Fruit fly (Drosophila melanogaster): ENCODE data around the gene CG3679.
A peak's percentile ranks its signal among the peaks of the same experiment; 100 is the strongest.

CG3679 gene

dm6 chrX:16270795-16271194 lies 32.9 kb upstream of the CG3679 start, which contains the start of gene Mfe2 (continued):
- TF ChIP-seq eg (GFP tag; IDR thresholded peaks at IDR 0.05) (peak; percentile 43; the same call in 1 of the 3 replicates), CG10631 (GFP tag; optimal IDR thresholded peaks at IDR 0.05) (peak; percentile 28), fd85E (GFP tag; optimal IDR thresholded peaks at IDR 0.05) (peak; percentile 13), Hr39 (GFP tag; optimal IDR thresholded peaks at IDR 0.05) (peak; percentile 45), esn (GFP tag; optimal IDR thresholded peaks at IDR 0.05) (peak; percentile 42), CG31627 (GFP tag; optimal IDR thresholded peaks at IDR 0.05) (peak; percentile 47)

DNA sequence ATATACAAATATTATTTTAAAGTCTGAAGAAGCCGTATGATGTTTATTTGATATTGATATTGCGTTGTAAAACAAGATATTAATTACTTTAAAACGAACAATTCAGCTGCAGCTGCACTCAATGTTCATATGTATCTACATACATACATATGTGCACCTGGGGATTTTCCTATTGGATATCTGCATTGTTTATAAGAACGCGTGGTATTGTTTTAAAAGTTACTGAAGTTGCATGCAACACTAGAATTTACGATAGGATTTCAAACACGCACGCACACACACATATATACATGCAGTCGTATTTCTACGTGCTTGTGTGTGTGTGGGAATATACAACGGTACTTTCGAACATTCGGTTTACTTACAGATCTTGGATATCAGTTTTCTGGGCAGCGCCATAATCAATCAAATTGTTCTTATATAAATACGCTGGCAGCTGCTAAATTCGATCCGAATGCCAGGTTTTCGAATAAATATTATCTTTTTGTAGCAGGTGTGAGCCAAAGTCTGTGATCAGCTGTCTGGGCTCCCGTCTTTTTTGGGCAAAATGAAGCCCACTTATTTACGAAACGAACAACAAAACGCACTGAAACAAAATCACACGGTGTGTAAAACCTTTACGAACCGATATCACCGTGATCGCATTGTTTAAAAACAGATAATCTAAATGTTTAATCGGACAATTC lies 28.4 kb upstream of the CG3679 start:
- TF ChIP-seq CG4318 (GFP tag; optimal IDR thresholded peaks at IDR 0.05) (no peak), Eip78C (GFP tag) (peak; percentile 11)

dm6 chrX:16275854-16276338 lies 27.8 kb upstream of the CG3679 start, which contains the start of the genes kat80 and Prosalpha4:
kat80 (minus strand) TSS chrX:16276180.
Prosalpha4 (plus strand) TSS chrX:16276270.
- TF ChIP-seq Blimp-1 (GFP tag; optimal IDR thresholded peaks at IDR 0.05): no peak
- TF ChIP-seq eg (GFP tag; IDR thresholded peaks at IDR 0.05): 0 out of 3 replicates have a peak, but pooled peaks have one; percentile 36
- no peak for TF ChIP-seq Gug (GFP tag; IDR thresholded peaks at IDR 0.05)
- peak; percentile 2 for TF ChIP-seq acj6 (GFP tag; optimal IDR thresholded peaks at IDR 0.05)
- peak; percentile 33 for TF ChIP-seq Hr4 (GFP tag; optimal IDR thresholded peaks at IDR 0.05)
- TF ChIP-seq OdsH (GFP tag; optimal IDR thresholded peaks at IDR 0.05): peak; percentile 24
- TF ChIP-seq CG10631 (GFP tag; optimal IDR thresholded peaks at IDR 0.05): no peak
- TF ChIP-seq CG7368 (GFP tag; optimal IDR thresholded peaks at IDR 0.05): peak; percentile 0
- no peak for TF ChIP-seq CG11762 (GFP tag; optimal IDR thresholded peaks at IDR 0.05; ENCODE audit: insufficient read depth)
- peak; percentile 19 for TF ChIP-seq esn (GFP tag; optimal IDR thresholded peaks at IDR 0.05)
- TF ChIP-seq Lpt (GFP tag; optimal IDR thresholded peaks at IDR 0.05): no peak
- TF ChIP-seq Eip75B (GFP tag; optimal IDR thresholded peaks at IDR 0.05): peak; percentile 50
- TF ChIP-seq Met (GFP tag; optimal IDR thresholded peaks at IDR 0.05): no peak
- peak; percentile 40 for TF ChIP-seq achi (GFP tag; optimal IDR thresholded peaks at IDR 0.05)
- TF ChIP-seq CG3919 (GFP tag; optimal IDR thresholded peaks at IDR 0.05): peak; percentile 26
- peak; percentile 43 for TF ChIP-seq CG34406 (GFP tag; optimal IDR thresholded peaks at IDR 0.05)
- TF ChIP-seq CG3032 (tag; optimal IDR thresholded peaks at IDR 0.05): peak; percentile 28
- TF ChIP-seq ss (GFP tag; optimal IDR thresholded peaks at IDR 0.05): peak in 1 of 2 experiments; percentile 0
- peak; percentile 38 for TF ChIP-seq CG32006 (GFP tag; optimal IDR thresholded peaks at IDR 0.05)
- TF ChIP-seq CG4318 (GFP tag; optimal IDR thresholded peaks at IDR 0.05): no peak
- peak; percentile 12 for TF ChIP-seq CG10669 (GFP tag; optimal IDR thresholded peaks at IDR 0.05)
- peak; percentile 13 for TF ChIP-seq CG8632 (GFP tag; optimal IDR thresholded peaks at IDR 0.05)
- TF ChIP-seq svp (GFP tag): peak; percentile 45
- TF ChIP-seq CG6792 (GFP tag; optimal IDR thresholded peaks at IDR 0.05): peak; percentile 22
- peak; percentile 69 for TF ChIP-seq dsx (GFP tag; optimal IDR thresholded peaks at IDR 0.05; ENCODE audit: poor library complexity, severe bottlenecking)

DNA sequence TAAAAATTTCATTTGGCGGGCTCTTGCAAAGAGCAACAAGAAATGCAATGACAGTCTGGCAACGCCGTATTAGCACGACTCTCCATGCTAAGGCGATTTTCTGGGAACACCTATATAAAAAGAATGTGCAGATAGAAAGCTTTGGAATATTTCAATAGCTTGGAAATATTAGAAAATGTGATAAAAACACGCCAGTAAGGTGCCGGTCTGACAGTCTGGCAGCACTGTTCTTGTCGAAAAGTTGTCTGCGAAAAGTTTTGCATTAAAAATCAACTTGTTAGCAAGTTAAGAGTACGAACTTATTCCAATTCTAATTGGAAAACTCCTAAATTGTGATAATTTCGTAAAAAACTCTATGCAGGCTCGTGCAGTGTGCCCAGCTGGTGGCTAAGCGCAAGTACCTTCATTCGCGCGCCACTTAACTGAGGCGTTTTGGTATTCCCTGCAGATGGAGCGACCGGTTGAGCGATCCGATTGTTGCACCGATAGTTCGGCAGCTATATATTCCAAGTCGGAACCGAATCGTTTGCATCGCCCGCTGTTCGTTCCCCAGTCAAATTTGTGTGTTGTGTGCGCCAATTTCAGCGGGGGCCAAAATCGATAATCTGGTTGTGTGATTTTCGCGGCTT lies 25.7 kb upstream of the CG3679 start, which contains the start of gene eas:
Gene eas (plus strand): TSS at position 451 of the 629 bp plus-strand sequence.
- TF ChIP-seq CG6808 (GFP tag; optimal IDR thresholded peaks at IDR 0.05) (no peak), eg (GFP tag; IDR thresholded peaks at IDR 0.05) (no peak), Ets96B (tag; optimal IDR thresholded peaks at IDR 0.05) (no peak), CG8319 (GFP tag; optimal IDR thresholded peaks at IDR 0.05) (no peak), Lpt (GFP tag; optimal IDR thresholded peaks at IDR 0.05) (no peak), CG6163 (GFP tag; IDR thresholded peaks at IDR 0.05) (0 out of 3 replicates have a peak, but pooled peaks have one; percentile 7), CG31627 (GFP tag; optimal IDR thresholded peaks at IDR 0.05) (peak; percentile 16), CG32006 (GFP tag; optimal IDR thresholded peaks at IDR 0.05) (no peak), topi (GFP tag; optimal IDR thresholded peaks at IDR 0.05) (no peak), CG16779 (tag; optimal IDR thresholded peaks at IDR 0.05) (no peak), fkh (GFP tag; optimal IDR thresholded peaks at IDR 0.05) (no peak), lz (GFP tag; optimal IDR thresholded peaks at IDR 0.05) (peak; percentile 16), CG11294 (GFP tag; IDR thresholded peaks at IDR 0.05) (no peak), Smox (GFP tag; optimal IDR thresholded peaks at IDR 0.05) (no peak), CG11902 (GFP tag; optimal IDR thresholded peaks at IDR 0.05) (no peak), CG8119 (GFP tag; IDR thresholded peaks at IDR 0.05) (no peak), CG15336 (GFP tag; IDR thresholded peaks at IDR 0.05) (no peak), dsx (GFP tag; optimal IDR thresholded peaks at IDR 0.05; ENCODE audit: poor library complexity, severe bottlenecking) (no peak), ss (GFP tag; optimal IDR thresholded peaks at IDR 0.05) (no peak), CG7368 (GFP tag; optimal IDR thresholded peaks at IDR 0.05) (no peak), Hr38 (GFP tag; optimal IDR thresholded peaks at IDR 0.05) (no peak), acj6 (GFP tag; optimal IDR thresholded peaks at IDR 0.05) (peak; percentile 27)

Data from whole organism, prepupa.